Worm (Caenorhabditis elegans): ENCODE measurements around the gene fbxb-84.

fbxb-84 gene

ce11 chrIII:165390-165789 lies 19.1 kb upstream of the fbxb-84 start, which contains the start of gene F40G9.7:
TSS of gene F40G9.7 (plus strand) at chrIII:165690.
- TF ChIP-seq lsy-12 (tag; optimal IDR thresholded peaks at IDR 0.05) = no peak
- no peak for TF ChIP-seq fkh-2 (tag; optimal IDR thresholded peaks at IDR 0.05)

DNA sequence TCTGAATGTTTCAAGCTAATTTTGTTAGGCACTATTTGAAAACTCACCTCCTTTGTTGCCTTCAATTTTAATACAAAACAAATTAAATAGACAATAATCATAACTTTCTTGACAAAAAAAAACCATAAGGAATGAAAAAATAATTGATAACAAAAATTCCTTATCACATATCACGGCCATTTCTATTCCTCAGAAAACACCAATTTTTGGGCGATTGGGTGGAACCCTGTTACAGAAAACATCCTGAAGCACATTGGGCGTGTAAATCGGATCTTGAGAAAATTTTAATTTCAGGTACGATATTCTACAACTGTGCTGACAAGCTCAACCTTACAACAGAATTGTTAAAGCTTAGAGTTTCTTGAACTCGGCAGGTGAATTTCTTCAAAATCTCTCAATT lies 18.5 kb upstream of the fbxb-84 start, which contains the start of gene F40G9.8:
Gene F40G9.8, minus strand, starts transcription at position 101 of the 400 bp plus-strand sequence.
- TF ChIP-seq nhr-25 (tag; optimal IDR thresholded peaks at IDR 0.05) (no peak), ztf-4 (tag; optimal IDR thresholded peaks at IDR 0.05) (no peak), nfya-1 (tag; optimal IDR thresholded peaks at IDR 0.05; ENCODE audit: insufficient read depth) (no peak), lin-15B (tag; optimal IDR thresholded peaks at IDR 0.05) (no peak), nhr-237 (tag; optimal IDR thresholded peaks at IDR 0.05) (no peak), ztf-11 (tag; optimal IDR thresholded peaks at IDR 0.05) (no peak), ceh-9 (tag; optimal IDR thresholded peaks at IDR 0.05) (no peak), lin-39 (tag; optimal IDR thresholded peaks at IDR 0.05) (no peak), unc-39 (tag; optimal IDR thresholded peaks at IDR 0.05) (no peak), pha-4 (tag; optimal IDR thresholded peaks at IDR 0.05) (no peak), ama-1 (optimal IDR thresholded peaks at IDR 0.05) (no peak), daf-12 (tag; optimal IDR thresholded peaks at IDR 0.05) (no peak), mml-1 (tag; optimal IDR thresholded peaks at IDR 0.05) (no peak), R02D3.7 (tag; optimal IDR thresholded peaks at IDR 0.05) (no peak), egl-5 (tag; optimal IDR thresholded peaks at IDR 0.05) (no peak), nhr-76 (tag; optimal IDR thresholded peaks at IDR 0.05) (no peak), nhr-77 (tag; optimal IDR thresholded peaks at IDR 0.05) (no peak), fkh-10 (GFP tag; optimal IDR thresholded peaks at IDR 0.05) (no peak), ceh-16 (tag; optimal IDR thresholded peaks at IDR 0.05) (no peak), aly-2 (tag; optimal IDR thresholded peaks at IDR 0.05) (no peak)

ce11 chrIII:159665-160064 lies 13.4 kb upstream of the fbxb-84 start:
- TF ChIP-seq nhr-28 (tag; optimal IDR thresholded peaks at IDR 0.05) (no peak), ceh-28 (tag; optimal IDR thresholded peaks at IDR 0.05) (no peak), sea-2 (GFP tag; optimal IDR thresholded peaks at IDR 0.05) (no peak), unc-39 (tag; optimal IDR thresholded peaks at IDR 0.05) (no peak), ama-1 (optimal IDR thresholded peaks at IDR 0.05) (no peak)

DNA sequence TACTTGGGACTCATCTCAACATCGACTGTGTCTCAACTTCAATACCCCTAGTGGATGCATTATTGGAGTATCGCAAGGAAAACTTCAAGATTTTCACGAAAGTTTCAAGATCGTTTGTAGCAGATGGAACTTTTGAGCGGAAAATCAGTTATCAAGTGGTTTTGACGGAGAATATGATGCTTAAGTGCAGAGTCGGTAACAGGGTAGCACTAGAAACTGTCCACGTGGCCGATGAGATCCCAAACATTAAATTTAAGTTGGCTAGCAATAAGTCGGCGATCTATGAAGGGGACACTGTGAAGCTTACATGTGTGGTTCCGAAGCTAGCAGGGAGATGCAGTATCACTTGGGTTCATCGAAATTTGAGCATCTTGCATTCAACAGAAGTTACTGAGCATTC lies 12.9 kb upstream of the fbxb-84 start:
- no peak for TF ChIP-seq ceh-16 (tag; optimal IDR thresholded peaks at IDR 0.05)
- TF ChIP-seq hmg-11 (tag; optimal IDR thresholded peaks at IDR 0.05) = no peak
- TF ChIP-seq fos-1 (tag; optimal IDR thresholded peaks at IDR 0.05) = no peak
- TF ChIP-seq pqm-1 (tag; optimal IDR thresholded peaks at IDR 0.05) = no peak
- TF ChIP-seq lsy-12 (tag; optimal IDR thresholded peaks at IDR 0.05) = no peak
- no peak for TF ChIP-seq ama-1 (optimal IDR thresholded peaks at IDR 0.05)
- TF ChIP-seq nhr-25 (tag; optimal IDR thresholded peaks at IDR 0.05) = no peak

ce11 chrIII:157980-158379 lies 11.7 kb upstream of the fbxb-84 start:
- TF ChIP-seq R02D3.7 (tag; optimal IDR thresholded peaks at IDR 0.05) (no peak), fkh-10 (GFP tag; optimal IDR thresholded peaks at IDR 0.05) (no peak), ceh-28 (tag; optimal IDR thresholded peaks at IDR 0.05) (no peak), egl-27 (tag; optimal IDR thresholded peaks at IDR 0.05) (no peak), ceh-9 (tag; optimal IDR thresholded peaks at IDR 0.05) (no peak), nfya-1 (tag; optimal IDR thresholded peaks at IDR 0.05; ENCODE audit: insufficient read depth) (no peak), sea-2 (GFP tag; optimal IDR thresholded peaks at IDR 0.05) (no peak), pqm-1 (tag; optimal IDR thresholded peaks at IDR 0.05) (no peak), nhr-11 (tag; optimal IDR thresholded peaks at IDR 0.05) (no peak), nhr-12 (tag; optimal IDR thresholded peaks at IDR 0.05) (no peak), nhr-43 (tag; optimal IDR thresholded peaks at IDR 0.05; ENCODE audit: poor library complexity, severe bottlenecking) (no peak), nhr-237 (tag; optimal IDR thresholded peaks at IDR 0.05) (no peak)

DNA sequence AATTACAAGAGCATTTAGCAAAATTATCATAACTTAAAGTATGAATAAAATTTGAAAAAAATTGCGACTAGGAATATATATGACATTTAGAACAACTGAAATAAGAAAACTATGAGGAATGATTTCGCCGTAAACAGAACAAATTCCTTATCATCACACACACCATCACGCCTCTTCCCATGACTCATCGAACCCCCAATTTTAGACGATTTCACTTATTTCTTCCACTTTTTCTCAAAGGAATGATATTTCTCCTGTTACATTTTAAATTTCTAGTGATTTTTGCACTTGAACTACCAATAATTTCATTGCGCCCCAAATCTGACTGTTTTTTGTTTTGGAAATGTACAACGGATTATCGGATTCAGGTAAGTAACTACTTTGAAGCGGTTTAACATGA lies 10.4 kb upstream of the fbxb-84 start, which contains the start of the genes zig-13 and ver-1:
Gene zig-13, minus strand, starts transcription at position 101 of the 400 bp plus-strand sequence.
Gene ver-1, plus strand, starts transcription at position 180 of the 400 bp plus-strand sequence.
- no peak for TF ChIP-seq ama-1 (optimal IDR thresholded peaks at IDR 0.05)
- no peak for TF ChIP-seq ztf-4 (tag; optimal IDR thresholded peaks at IDR 0.05)
- TF ChIP-seq ceh-16 (tag; optimal IDR thresholded peaks at IDR 0.05) = no peak
- no peak for TF ChIP-seq nhr-11 (tag; optimal IDR thresholded peaks at IDR 0.05)
- TF ChIP-seq jun-1 (tag; optimal IDR thresholded peaks at IDR 0.05) = no peak
- TF ChIP-seq eor-1 (tag; optimal IDR thresholded peaks at IDR 0.05) = no peak
- no peak for TF ChIP-seq sea-2 (GFP tag; optimal IDR thresholded peaks at IDR 0.05)
- no peak for TF ChIP-seq lin-39 (tag; optimal IDR thresholded peaks at IDR 0.05)
- TF ChIP-seq hmg-11 (tag; optimal IDR thresholded peaks at IDR 0.05) = no peak
- no peak for TF ChIP-seq fkh-10 (GFP tag; optimal IDR thresholded peaks at IDR 0.05)
- TF ChIP-seq egl-27 (tag; optimal IDR thresholded peaks at IDR 0.05) = no peak
- no peak for TF ChIP-seq elt-2 (tag; optimal IDR thresholded peaks at IDR 0.05)
- no peak for TF ChIP-seq nhr-43 (tag; optimal IDR thresholded peaks at IDR 0.05; ENCODE audit: poor library complexity, severe bottlenecking)
- no peak for TF ChIP-seq ceh-9 (tag; optimal IDR thresholded peaks at IDR 0.05)

Measured in whole organism, L3 larva.